Fruit fly (Drosophila melanogaster): ENCODE measurements around the gene Bre1.

Bre1 gene

dm6 chr3L:5764922-5765843 lies 28.8 kb downstream of the Bre1 start, which contains the start of gene CG10576 (continued):
- no peak for TF ChIP-seq chif (GFP tag; optimal IDR thresholded peaks at IDR 0.05)
- no peak for TF ChIP-seq Oaz (GFP tag; IDR thresholded peaks at IDR 0.05)
- TF ChIP-seq CG12299 (tag; optimal IDR thresholded peaks at IDR 0.05): no peak
- no peak for TF ChIP-seq Jarid2 (GFP tag; optimal IDR thresholded peaks at IDR 0.05)
- TF ChIP-seq Dref (GFP tag; IDR thresholded peaks at IDR 0.05): peak; percentile 56
- no peak for TF ChIP-seq maf-S (GFP tag; optimal IDR thresholded peaks at IDR 0.05)
- no peak for TF ChIP-seq CG17568 (GFP tag; optimal IDR thresholded peaks at IDR 0.05)
- no peak for TF ChIP-seq tna (GFP tag; IDR thresholded peaks at IDR 0.05; ENCODE audit: partially characterized antibody)
- TF ChIP-seq Dfd (GFP tag; optimal IDR thresholded peaks at IDR 0.05): no peak
- no peak for TF ChIP-seq jing (GFP tag; optimal IDR thresholded peaks at IDR 0.05)
- no peak for TF ChIP-seq CG7987 (GFP tag; optimal IDR thresholded peaks at IDR 0.05)
- no peak for TF ChIP-seq vnd (GFP tag; IDR thresholded peaks at IDR 0.05; ENCODE audit: partially characterized antibody)
- TF ChIP-seq stc (GFP tag; IDR thresholded peaks at IDR 0.05): peak; percentile 31; the same call in 1 of the 2 replicates
- no peak for TF ChIP-seq CG13424 (tag; optimal IDR thresholded peaks at IDR 0.05)
- TF ChIP-seq zen (tag; optimal IDR thresholded peaks at IDR 0.05): no peak
- peak; percentile 57 for TF ChIP-seq CG17829 (tag; optimal IDR thresholded peaks at IDR 0.05)
- TF ChIP-seq NK7.1 (GFP tag; optimal IDR thresholded peaks at IDR 0.05): no peak
- peak in 1 of 2 experiments; percentile 5 for TF ChIP-seq Trl (optimal IDR thresholded peaks at IDR 0.05)
- no peak for TF ChIP-seq Trl (GFP tag; optimal IDR thresholded peaks at IDR 0.05)
- peak; percentile 78 for TF ChIP-seq Tbp (GFP tag; optimal IDR thresholded peaks at IDR 0.05)
- TF ChIP-seq gem (tag; optimal IDR thresholded peaks at IDR 0.05): no peak
- no peak for TF ChIP-seq TFAM (GFP tag; optimal IDR thresholded peaks at IDR 0.05)
- TF ChIP-seq zf30C (GFP tag; optimal IDR thresholded peaks at IDR 0.05): no peak
- no peak for TF ChIP-seq CG18476 (GFP tag; optimal IDR thresholded peaks at IDR 0.05)
- TF ChIP-seq da (GFP tag; optimal IDR thresholded peaks at IDR 0.05): no peak
- no peak for TF ChIP-seq disco-r (GFP tag; optimal IDR thresholded peaks at IDR 0.05)
- peak; percentile 96 for TF ChIP-seq YL-1 (GFP tag; optimal IDR thresholded peaks at IDR 0.05)
- TF ChIP-seq Dll (GFP tag; IDR thresholded peaks at IDR 0.05; ENCODE audit: partially characterized antibody): peak; percentile 73
- TF ChIP-seq hth (optimal IDR thresholded peaks at IDR 0.05): no peak
- TF ChIP-seq CG5953 (GFP tag; IDR thresholded peaks at IDR 0.05): no peak
- TF ChIP-seq CG16863 (GFP tag; optimal IDR thresholded peaks at IDR 0.05): peak; percentile 36
- TF ChIP-seq sc (optimal IDR thresholded peaks at IDR 0.05): no peak
- no peak for TF ChIP-seq sc (GFP tag; optimal IDR thresholded peaks at IDR 0.05)
- TF ChIP-seq caup (GFP tag; optimal IDR thresholded peaks at IDR 0.05; ENCODE audit: severe bottlenecking): no peak
- no peak for TF ChIP-seq CG7745 (tag; optimal IDR thresholded peaks at IDR 0.05)
- TF ChIP-seq CrebB (tag; optimal IDR thresholded peaks at IDR 0.05): no peak
- no peak for TF ChIP-seq wek (GFP tag; optimal IDR thresholded peaks at IDR 0.05)
- peak; percentile 95 for TF ChIP-seq MESR4 (GFP tag; optimal IDR thresholded peaks at IDR 0.05)
- TF ChIP-seq CG12071 (GFP tag; optimal IDR thresholded peaks at IDR 0.05): no peak
- no peak for TF ChIP-seq ftz-f1 (GFP tag; optimal IDR thresholded peaks at IDR 0.05)
- TF ChIP-seq vfl (GFP tag; optimal IDR thresholded peaks at IDR 0.05): no peak
- no peak for TF ChIP-seq ranshi (GFP tag; IDR thresholded peaks at IDR 0.05)
- no peak for TF ChIP-seq hb (GFP tag; IDR thresholded peaks at IDR 0.05; ENCODE audit: partially characterized antibody)
- TF ChIP-seq Ada2b (GFP tag; IDR thresholded peaks at IDR 0.05): no peak
- TF ChIP-seq CG10543 (GFP tag; optimal IDR thresholded peaks at IDR 0.05): no peak
- peak; percentile 80 for TF ChIP-seq E2f2 (GFP tag; IDR thresholded peaks at IDR 0.05)
- TF ChIP-seq shn (GFP tag; optimal IDR thresholded peaks at IDR 0.05): no peak
- TF ChIP-seq CG10462 (GFP tag; optimal IDR thresholded peaks at IDR 0.05): no peak
- peak in 1 of 2 experiments; percentile 6 for TF ChIP-seq insv (GFP tag; optimal IDR thresholded peaks at IDR 0.05)
- TF ChIP-seq pnt (GFP tag; optimal IDR thresholded peaks at IDR 0.05): no peak

Measured in whole organism, embryonic.